Worm (Caenorhabditis elegans): ENCODE data around the gene C45H4.13.

The C45H4.13 gene

ce11 chrV:2109295-2109694 lies 41.5 kb downstream of the C45H4.13 start, which contains the start of gene ckb-4:
Gene ckb-4, minus strand, starts transcription at chrV:2109434.
- TF ChIP-seq tbx-37 (GFP tag; conservative IDR thresholded peaks at IDR 0.05) (no peak), ama-1 (optimal IDR thresholded peaks at IDR 0.05) (no peak), ceh-36 (tag; optimal IDR thresholded peaks at IDR 0.05) (no peak), ets-7 (tag; optimal IDR thresholded peaks at IDR 0.05) (no peak), hmg-4 (GFP tag; optimal IDR thresholded peaks at IDR 0.05) (no peak)

- TF ChIP-seq hnd-1 (tag; optimal IDR thresholded peaks at IDR 0.05): no peak
- TF ChIP-seq ceh-36 (tag; optimal IDR thresholded peaks at IDR 0.05): no peak
- no peak for TF ChIP-seq flt-1 (GFP tag; IDR thresholded peaks at IDR 0.05)
- no peak for TF ChIP-seq B0310.2 (tag; optimal IDR thresholded peaks at IDR 0.05)
- TF ChIP-seq scrt-1 (GFP tag; IDR thresholded peaks at IDR 0.05): no peak
- no peak for TF ChIP-seq pes-1 (GFP tag; IDR thresholded peaks at IDR 0.05)
- no peak for TF ChIP-seq tbx-11 (GFP tag; IDR thresholded peaks at IDR 0.05)
Observed at ce11 chrV:2105976-2106375, 44.8 kb downstream of the C45H4.13 start, which contains the start of gene F22F7.4. Gene F22F7.4, minus strand, starts transcription at chrV:2106076.

- no peak for TF ChIP-seq F13C5.2 (tag; optimal IDR thresholded peaks at IDR 0.05)
- no peak for TF ChIP-seq ama-1 (optimal IDR thresholded peaks at IDR 0.05)
- no peak for TF ChIP-seq ceh-13 (GFP tag; optimal IDR thresholded peaks at IDR 0.05)
- no peak for TF ChIP-seq B0310.2 (tag; optimal IDR thresholded peaks at IDR 0.05)
- no peak for TF ChIP-seq hmg-4 (GFP tag; optimal IDR thresholded peaks at IDR 0.05)
- TF ChIP-seq tbx-11 (GFP tag; IDR thresholded peaks at IDR 0.05): no peak
- TF ChIP-seq ceh-36 (tag; optimal IDR thresholded peaks at IDR 0.05): no peak
- TF ChIP-seq hnd-1 (tag; optimal IDR thresholded peaks at IDR 0.05): no peak
- TF ChIP-seq flt-1 (GFP tag; IDR thresholded peaks at IDR 0.05): no peak
- TF ChIP-seq scrt-1 (GFP tag; IDR thresholded peaks at IDR 0.05): no peak
- no peak for TF ChIP-seq tbx-37 (GFP tag; conservative IDR thresholded peaks at IDR 0.05)
Observed at ce11 chrV:2103118-2103517, 47.7 kb downstream of the C45H4.13 start, which contains the start of gene F36F12.1. Gene F36F12.1, minus strand, starts transcription at chrV:2103218.

Data from whole organism, early embryonic.